Worm (Caenorhabditis elegans): ENCODE measurements around the gene C15H11.13.

DNA sequence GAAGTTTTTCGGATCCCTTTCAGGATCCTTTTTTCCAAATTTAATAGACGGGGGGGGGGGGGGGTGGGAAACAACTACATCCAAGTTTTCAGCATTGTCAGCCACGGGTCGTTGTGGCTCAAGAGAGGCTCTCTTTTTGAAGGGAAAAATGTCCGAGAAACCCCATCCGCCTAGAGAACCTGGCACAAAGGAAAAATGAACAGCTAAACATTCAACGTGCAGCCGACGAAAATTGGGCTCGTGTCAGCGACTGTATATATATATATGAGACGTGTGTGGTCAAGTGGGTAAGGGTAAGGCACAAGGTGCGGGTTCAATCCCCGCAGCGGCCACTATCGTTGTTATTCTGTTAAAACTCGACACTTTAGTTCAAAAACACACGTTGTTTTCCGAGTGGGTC lies 36.3 kb upstream of the C15H11.13 start, which contains the start of gene Y49A3A.4:
- TF ChIP-seq ets-4 (tag; optimal IDR thresholded peaks at IDR 0.05), result no peak
- no peak for TF ChIP-seq lin-11 (tag; optimal IDR thresholded peaks at IDR 0.05)
- TF ChIP-seq ceh-9 (tag; optimal IDR thresholded peaks at IDR 0.05), result no peak
- no peak for TF ChIP-seq rnt-1 (tag; optimal IDR thresholded peaks at IDR 0.05)
- TF ChIP-seq dmd-4 (tag; optimal IDR thresholded peaks at IDR 0.05; ENCODE audit: borderline replicate concordance), result no peak

Data from whole organism, late embryonic.